Worm (Caenorhabditis elegans) whole organism, L1 larva: ENCODE measurements around the gene H20J04.4.

Source experiments
- blmp-1 ChIP-seq: fragments of 150-350 bp; optimal IDR thresholded peaks from 2 replicates; lab custom pipeline; 2014; ENCODE audit warnings: missing biosample characterization, missing genetic modification characterization
- ceh-88 ChIP-seq: fragments of 200-800 bp; sonication (Bioruptor generic); IDR thresholded peaks from 2 replicates; pipeline ENCODE4 v1.3.6; 2022; ENCODE audit warnings: missing genetic modification characterization, missing compliant biosample characterization
- egl-27 ChIP-seq, 2 experiments: fragments of 150-350 bp in 1 of 2; sonication (generic microtip); optimal IDR thresholded peaks; 3 replicates each; lab custom pipeline; 2017 to 2018; ENCODE audit warnings: missing biosample characterization in 2 of 2, missing genetic modification characterization in 2 of 2, missing genetic modification reagents in 2 of 2
- fos-1 ChIP-seq: fragments of 150-350 bp; optimal IDR thresholded peaks from 2 replicates; lab custom pipeline; 2014; ENCODE audit warnings: missing biosample characterization, missing genetic modification characterization
- lin-35 ChIP-seq, 2 experiments: fragments of 150-350 bp; optimal IDR thresholded peaks; 2 replicates each; lab custom pipeline; 2014; ENCODE audit warnings: missing biosample characterization in 2 of 2, missing genetic modification characterization in 2 of 2, missing genetic modification reagents in 2 of 2
- lin-39 ChIP-seq: fragments of 150-350 bp; optimal IDR thresholded peaks from 2 replicates; lab custom pipeline; 2014; ENCODE audit warnings: missing biosample characterization, missing genetic modification reagents, missing genetic modification characterization
- mef-2 ChIP-seq: fragments of 150-350 bp; optimal IDR thresholded peaks from 2 replicates; lab custom pipeline; 2014; ENCODE audit warnings: missing biosample characterization, missing genetic modification characterization
- nhr-47 ChIP-seq: sonication (generic microtip); optimal IDR thresholded peaks from 2 replicates; lab custom pipeline; 2016; ENCODE audit warnings: mild to moderate bottlenecking, missing genetic modification characterization, moderate library complexity, missing compliant biosample characterization
- nhr-71 ChIP-seq: sonication (generic microtip); optimal IDR thresholded peaks from 2 replicates; lab custom pipeline; 2016; ENCODE audit warnings: mild to moderate bottlenecking, missing genetic modification characterization, moderate library complexity, missing compliant biosample characterization
- snpc-4 ChIP-seq: fragments of 150-350 bp; optimal IDR thresholded peaks from 2 replicates; lab custom pipeline; 2014; ENCODE audit warnings: missing biosample characterization, missing genetic modification characterization
- tbx-2 ChIP-seq: sonication (generic microtip); optimal IDR thresholded peaks from 2 replicates; lab custom pipeline; 2016; ENCODE audit warnings: missing genetic modification characterization, missing compliant biosample characterization
- unc-30 ChIP-seq: sonication (generic microtip); optimal IDR thresholded peaks from 2 replicates; lab custom pipeline; 2017; ENCODE audit warnings: missing biosample characterization, missing genetic modification characterization
- zag-1 ChIP-seq: fragments of 150-350 bp; optimal IDR thresholded peaks from 2 replicates; lab custom pipeline; 2014; ENCODE audit warnings: missing biosample characterization, missing genetic modification characterization
- ztf-11 ChIP-seq, 2 experiments: sonication (generic microtip); optimal IDR thresholded peaks; 2 replicates each; lab custom pipeline; 2016 to 2017; ENCODE audit warnings: missing genetic modification characterization in 2 of 2, missing biosample characterization in 1 of 2, missing compliant biosample characterization in 1 of 2

DNA sequence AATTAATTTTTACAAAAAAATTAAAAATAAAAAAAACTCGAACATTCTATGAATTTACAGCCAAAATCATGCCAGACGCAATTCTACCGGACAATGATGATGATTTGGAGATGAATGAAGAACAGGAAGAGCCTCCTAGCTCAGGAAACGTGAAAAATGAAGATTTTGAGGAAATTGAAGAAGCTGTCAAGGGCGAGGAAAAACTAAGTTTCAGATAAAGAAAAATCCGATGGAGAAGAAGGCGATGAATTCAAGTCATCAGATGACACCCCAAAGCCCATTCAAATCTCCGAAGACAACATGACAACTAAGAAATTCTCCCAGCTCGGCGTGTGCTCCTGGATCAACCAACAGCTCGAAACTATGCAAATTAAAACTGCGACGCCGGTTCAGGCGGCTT lies 7.0 kb upstream of the H20J04.4 start, which contains the start of gene Y52E8A.1:
- no peak for TF ChIP-seq lin-35 (GFP tag; optimal IDR thresholded peaks at IDR 0.05; lab: Kevin White, UChicago)
- no peak for TF ChIP-seq snpc-4
- no peak for TF ChIP-seq blmp-1 (tag; lab: Kevin White, UChicago)
- TF ChIP-seq fos-1 (tag; lab: Kevin White, UChicago), result no peak
- no peak for TF ChIP-seq tbx-2 (tag; lab: Kevin White, UChicago)
- no peak for TF ChIP-seq unc-30 (tag; lab: Kevin White, UChicago)
- TF ChIP-seq mef-2 (tag; lab: Kevin White, UChicago), result no peak
- TF ChIP-seq zag-1 (tag; lab: Kevin White, UChicago), result no peak
- no peak for TF ChIP-seq lin-39 (tag; lab: Kevin White, UChicago)
- no peak for TF ChIP-seq egl-27 (tag; optimal IDR thresholded peaks at IDR 0.05; lab: Kevin White, UChicago)
- no peak for TF ChIP-seq nhr-71
- TF ChIP-seq nhr-47 (tag; lab: Kevin White, UChicago), result no peak
- TF ChIP-seq ztf-11 (tag; optimal IDR thresholded peaks at IDR 0.05; lab: Kevin White, UChicago), result no peak
- no peak for TF ChIP-seq ceh-88
